Worm (Caenorhabditis elegans) whole organism, L1 larva: ENCODE results near the gene ZC262.13.

Source experiments
- C04F5.9 ChIP-seq: sonication (generic microtip); optimal IDR thresholded peaks from 2 replicates; lab custom pipeline; 2016; ENCODE audit warnings: missing genetic modification characterization, missing compliant biosample characterization
- C34B4.2 ChIP-seq: sonication (generic microtip); optimal IDR thresholded peaks from 2 replicates; lab custom pipeline; 2017; ENCODE audit warnings: mild to moderate bottlenecking, missing genetic modification characterization, missing compliant biosample characterization
- ceh-82 ChIP-seq, 3 experiments: fragments of 150-350 bp in 1 of 3; sonication (generic microtip) in 2 of 3; optimal IDR thresholded peaks; 2 replicates each; lab custom pipeline; 2014 to 2017; ENCODE audit warnings: missing biosample characterization in 3 of 3, missing genetic modification characterization in 3 of 3
- elt-3 ChIP-seq, 6 experiments: fragments of 150-350 bp in 1 of 6; sonication (generic microtip); optimal IDR thresholded peaks; 2 replicates each; lab custom pipeline; 2017 to 2018; ENCODE audit warnings: missing biosample characterization in 6 of 6, missing genetic modification characterization in 6 of 6, inconsistent platforms in 1 of 6
- lin-15B ChIP-seq: fragments of 150-350 bp; sonication (generic microtip); optimal IDR thresholded peaks from 3 replicates; lab custom pipeline; 2014; ENCODE audit warnings: missing biosample characterization, missing genetic modification characterization
- mab-9 ChIP-seq: fragments of 200-800 bp; sonication (Bioruptor generic); IDR thresholded peaks from 2 replicates; pipeline ENCODE4 v1.3.6; 2022; ENCODE audit warnings: missing genetic modification reagents, missing genetic modification characterization, missing compliant biosample characterization
- nhr-71 ChIP-seq: sonication (generic microtip); optimal IDR thresholded peaks from 2 replicates; lab custom pipeline; 2016; ENCODE audit warnings: mild to moderate bottlenecking, missing genetic modification characterization, moderate library complexity, missing compliant biosample characterization
- skn-1 ChIP-seq: fragments of 150-350 bp; optimal IDR thresholded peaks from 2 replicates; lab custom pipeline; 2014; ENCODE audit warnings: missing biosample characterization, missing genetic modification characterization
- tbx-2 ChIP-seq: sonication (generic microtip); optimal IDR thresholded peaks from 2 replicates; lab custom pipeline; 2016; ENCODE audit warnings: missing genetic modification characterization, missing compliant biosample characterization
- unc-62 ChIP-seq: fragments of 150-350 bp; optimal IDR thresholded peaks from 2 replicates; lab custom pipeline; 2014; ENCODE audit warnings: missing biosample characterization, missing genetic modification reagents, missing genetic modification characterization

ce11 chrIII:8299078-8299587, 26.9 kb upstream of the ZC262.13 start:
- TF ChIP-seq C04F5.9 (tag; lab: Kevin White, UChicago) (no peak), skn-1 (tag; lab: Kevin White, UChicago) (no peak), nhr-71 (tag; lab: Kevin White, UChicago) (no peak), tbx-2 (tag; lab: Kevin White, UChicago) (no peak), unc-62 (GFP tag; lab: Kevin White, UChicago) (no peak), C34B4.2 (tag; lab: Kevin White, UChicago) (no peak), lin-15B (tag; lab: Kevin White, UChicago) (no peak), elt-3 (tag; optimal IDR thresholded peaks at IDR 0.05; lab: Kevin White, UChicago) (no peak), mab-9 (no peak), ceh-82 (tag; optimal IDR thresholded peaks at IDR 0.05; lab: Kevin White, UChicago) (no peak)
